Fruit fly (Drosophila melanogaster) whole organism, pupa: ENCODE data around the gene CG33642.
A peak's percentile ranks its signal among the peaks of the same experiment; 100 is the strongest.

Source experiments
- CG14655 ChIP-seq: fragments of 200-800 bp; sonication (Bioruptor generic); optimal IDR thresholded peaks from 3 replicates; lab custom pipeline; 2017; ENCODE audit warnings: mild to moderate bottlenecking, missing biosample characterization, missing genetic modification reagents, missing genetic modification characterization
- CG9948 ChIP-seq: fragments of 200-800 bp; sonication (Bioruptor generic); optimal IDR thresholded peaks from 2 replicates; lab custom pipeline; 2018; ENCODE audit warnings: missing biosample characterization, mild to moderate bottlenecking, missing genetic modification characterization, moderate library complexity
- fd96Ca ChIP-seq: fragments of 200-800 bp; sonication (Bioruptor generic); IDR thresholded peaks from 3 replicates; pipeline ENCODE4 v1.3.6; 2022; ENCODE audit warnings: missing biosample characterization, missing genetic modification characterization
- gl ChIP-seq: fragments of 200-800 bp; sonication (Bioruptor generic); optimal IDR thresholded peaks from 2 replicates; lab custom pipeline; 2018; ENCODE audit warnings: missing biosample characterization, mild to moderate bottlenecking, missing genetic modification characterization
- rn ChIP-seq: fragments of 200-800 bp; sonication (Bioruptor generic); IDR thresholded peaks from 2 replicates; pipeline ENCODE4 v1.3.6; 2022; ENCODE audit warnings: missing biosample characterization, missing genetic modification characterization

DNA sequence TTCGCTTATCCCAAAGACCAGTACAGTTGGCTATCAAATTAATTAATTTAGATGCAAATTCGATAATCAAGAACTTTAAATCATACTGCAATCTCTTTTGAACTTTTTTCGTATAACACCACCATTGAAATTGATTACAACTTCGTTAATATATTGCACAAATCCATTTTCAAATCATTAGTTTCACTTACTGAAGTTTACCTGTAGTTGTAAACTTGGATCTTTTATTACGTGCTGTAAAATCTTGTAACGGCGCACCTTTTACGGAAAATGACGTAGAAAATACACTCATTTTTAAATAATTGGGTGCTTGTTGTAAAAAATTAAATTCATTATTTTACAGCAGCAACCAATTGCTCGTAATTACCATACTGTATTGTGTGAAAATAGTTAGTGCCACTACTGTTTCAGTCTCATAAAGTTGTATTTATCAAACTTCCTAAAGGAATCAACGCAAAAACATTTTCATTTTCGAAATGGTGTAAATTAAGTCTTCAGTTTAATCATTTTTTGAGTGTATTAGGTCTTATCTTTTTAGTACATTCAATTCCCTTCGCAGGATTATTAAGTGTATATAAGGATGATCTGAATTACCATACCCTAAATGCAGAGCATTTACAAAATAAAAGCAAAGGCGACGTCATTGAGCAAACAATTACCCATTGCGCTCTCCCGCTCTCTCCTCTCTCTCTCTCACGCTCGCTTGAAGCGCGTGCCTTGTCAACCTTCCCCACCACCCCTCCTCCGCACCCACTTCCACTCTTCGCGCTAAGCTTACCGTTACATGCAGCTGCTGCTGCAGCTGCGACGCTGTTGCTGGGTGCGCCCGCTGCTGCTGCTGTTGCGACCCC, 17.4 kb upstream of the CG33642 start:
- TF ChIP-seq gl (tag; lab: Kevin White, UChicago): no peak
- TF ChIP-seq rn (GFP tag; lab: Robert Waterston, UW): no peak
- peak; percentile 8; the same call in 1 of the 3 replicates for TF ChIP-seq fd96Ca (GFP tag; lab: Robert Waterston, UW)
- peak; percentile 27 for TF ChIP-seq CG14655
- no peak for TF ChIP-seq CG9948 (tag; lab: Kevin White, UChicago)
